Fruit fly (Drosophila melanogaster): ENCODE results near the gene HINT1.

HINT1 gene

DNA sequence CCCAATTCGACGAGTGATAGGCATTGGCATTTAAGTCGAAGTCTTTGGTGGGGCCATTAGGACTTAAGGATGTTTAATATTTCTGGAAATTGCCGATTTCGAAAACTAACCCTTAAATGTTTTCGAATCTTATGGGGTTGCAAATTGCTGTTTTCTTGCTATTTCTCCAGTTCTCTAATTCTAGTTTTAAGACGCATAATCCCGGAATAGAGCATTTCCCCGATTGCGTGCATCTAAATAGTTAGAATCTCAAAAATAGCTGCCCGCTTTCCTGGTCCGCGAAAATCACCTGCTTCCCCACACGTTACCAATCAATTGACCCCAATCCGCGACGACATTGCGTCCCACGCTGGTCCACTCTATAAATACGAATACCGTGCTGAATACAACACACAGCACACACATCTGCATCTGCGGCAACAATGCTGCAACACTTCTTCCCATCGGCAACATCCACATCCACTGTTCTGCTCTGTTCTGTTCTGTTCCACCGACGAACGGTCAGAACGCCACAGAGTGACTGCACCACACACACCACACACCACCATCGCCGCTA is 18.0 kb upstream of the HINT1 start, which contains the start of gene Bacc:
Gene Bacc (plus strand): TSS at position 542 of the 556 bp plus-strand sequence.
- TF ChIP-seq sv (GFP tag; optimal IDR thresholded peaks at IDR 0.05) (peak; percentile 81), Vsx2 (GFP tag; optimal IDR thresholded peaks at IDR 0.05; ENCODE audit: partially characterized antibody) (no peak), woc (GFP tag; optimal IDR thresholded peaks at IDR 0.05) (peak; percentile 92), fru (GFP tag; optimal IDR thresholded peaks at IDR 0.05) (peak; percentile 98), CrebA (GFP tag; optimal IDR thresholded peaks at IDR 0.05; ENCODE audit: borderline replicate concordance) (no peak), foxo (GFP tag; optimal IDR thresholded peaks at IDR 0.05) (peak; percentile 89 to 98), Hr78 (GFP tag; optimal IDR thresholded peaks at IDR 0.05) (no peak), Rel (GFP tag; optimal IDR thresholded peaks at IDR 0.05) (peak; percentile 85), Rel (tag; optimal IDR thresholded peaks at IDR 0.05) (peak; percentile 25), sage (GFP tag; optimal IDR thresholded peaks at IDR 0.05) (peak; percentile 85), Abd-B (GFP tag; optimal IDR thresholded peaks at IDR 0.05) (no peak), br (GFP tag; optimal IDR thresholded peaks at IDR 0.05) (peak; percentile 97), Hr83 (GFP tag; optimal IDR thresholded peaks at IDR 0.05; ENCODE audit: poor library complexity, severe bottlenecking) (peak; percentile 87), rgr (GFP tag; optimal IDR thresholded peaks at IDR 0.05) (peak; percentile 95), lola (GFP tag; optimal IDR thresholded peaks at IDR 0.05) (no peak), Mio (GFP tag; optimal IDR thresholded peaks at IDR 0.05) (peak; percentile 76), Hnf4 (GFP tag; optimal IDR thresholded peaks at IDR 0.05) (peak; percentile 81), brk (GFP tag; optimal IDR thresholded peaks at IDR 0.05) (peak; percentile 40), Jra (GFP tag; optimal IDR thresholded peaks at IDR 0.05) (peak; percentile 90), Myc (optimal IDR thresholded peaks at IDR 0.05) (no peak), Dfd (GFP tag; optimal IDR thresholded peaks at IDR 0.05) (peak; percentile 76), HLH106 (tag; optimal IDR thresholded peaks at IDR 0.05) (peak; percentile 96), Dif (GFP tag; optimal IDR thresholded peaks at IDR 0.05; ENCODE audit: partially characterized antibody) (peak; percentile 61), h (GFP tag; optimal IDR thresholded peaks at IDR 0.05) (peak; percentile 96), N (GFP tag; optimal IDR thresholded peaks at IDR 0.05) (peak; percentile 12), GATAd (GFP tag; optimal IDR thresholded peaks at IDR 0.05) (no peak), CG9705 (GFP tag; optimal IDR thresholded peaks at IDR 0.05) (peak; percentile 92), psq (GFP tag; optimal IDR thresholded peaks at IDR 0.05) (peak; percentile 93), usp (GFP tag; optimal IDR thresholded peaks at IDR 0.05) (no peak), tai (GFP tag; optimal IDR thresholded peaks at IDR 0.05) (no peak), Sp1 (GFP tag; optimal IDR thresholded peaks at IDR 0.05) (peak; percentile 98), OdsH (GFP tag; optimal IDR thresholded peaks at IDR 0.05) (peak; percentile 98), pan (optimal IDR thresholded peaks at IDR 0.05) (no peak), dl (GFP tag; optimal IDR thresholded peaks at IDR 0.05; ENCODE audit: insufficient read depth in 1 of 2, partially characterized antibody in 2 of 2) (peak; percentile 12 to 28), CG32264 (GFP tag; optimal IDR thresholded peaks at IDR 0.05) (peak; percentile 82), ey (GFP tag; optimal IDR thresholded peaks at IDR 0.05) (peak; percentile 97), dmrt93B (GFP tag; optimal IDR thresholded peaks at IDR 0.05) (peak; percentile 96), dsf (GFP tag; optimal IDR thresholded peaks at IDR 0.05; ENCODE audit: borderline replicate concordance) (peak; percentile 65), jim (GFP tag; optimal IDR thresholded peaks at IDR 0.05) (no peak)

DNA sequence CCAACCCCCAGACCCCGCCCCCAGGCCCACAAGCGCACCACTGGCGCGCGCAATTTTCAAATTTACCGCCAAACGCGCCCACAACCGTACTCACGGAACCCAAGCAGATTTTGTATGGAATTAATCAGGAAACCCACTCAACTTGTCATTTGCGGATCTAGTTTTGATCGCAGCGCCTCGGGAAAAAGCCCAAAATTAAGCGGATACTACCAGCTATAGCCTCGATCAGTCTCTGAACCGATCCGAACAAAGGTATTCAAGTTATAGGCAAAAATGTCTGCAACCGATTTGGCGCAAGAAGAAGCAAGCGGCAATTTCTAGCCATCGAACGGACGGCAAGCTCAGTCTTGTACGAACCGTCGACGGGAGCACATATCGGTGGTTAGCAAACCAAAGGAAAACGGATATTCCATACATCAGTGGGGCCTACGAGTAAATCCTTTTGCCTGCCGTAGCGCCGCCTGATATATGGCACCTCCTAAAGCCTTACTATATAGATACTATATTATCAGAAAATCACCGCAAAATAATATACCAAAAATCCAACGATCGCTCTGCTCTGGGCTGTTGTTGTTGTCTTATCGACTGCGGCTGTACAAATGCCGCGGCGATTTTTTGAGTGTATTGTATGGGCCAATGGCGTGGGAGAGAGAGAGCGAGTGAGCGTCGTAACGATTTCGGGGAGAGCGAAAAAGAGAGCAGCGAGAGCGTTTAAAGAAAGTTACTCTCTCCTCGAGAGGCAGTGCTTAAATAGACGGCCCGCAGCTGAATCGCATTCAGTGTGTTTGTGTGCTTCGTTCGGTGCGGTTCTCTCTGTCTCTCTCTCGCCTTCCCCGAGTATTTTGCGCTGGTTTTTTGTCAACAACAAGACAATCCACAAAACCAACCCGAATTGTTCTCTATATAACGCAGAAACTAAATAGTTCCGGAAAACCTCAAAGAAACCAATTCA is 17.2 kb upstream of the HINT1 start, which contains the start of gene Pgk:
Gene Pgk (minus strand): TSS at position 609 of the 952 bp plus-strand sequence.
- TF ChIP-seq lola (GFP tag; optimal IDR thresholded peaks at IDR 0.05) (no peak), HLH106 (tag; optimal IDR thresholded peaks at IDR 0.05) (peak; percentile 59), Hr83 (GFP tag; optimal IDR thresholded peaks at IDR 0.05; ENCODE audit: poor library complexity, severe bottlenecking) (peak; percentile 85), dl (GFP tag; optimal IDR thresholded peaks at IDR 0.05; ENCODE audit: insufficient read depth in 1 of 2, partially characterized antibody in 2 of 2) (peak; percentile 98 to 99), OdsH (GFP tag; optimal IDR thresholded peaks at IDR 0.05) (peak; percentile 20), Dfd (GFP tag; optimal IDR thresholded peaks at IDR 0.05) (no peak), Jra (GFP tag; optimal IDR thresholded peaks at IDR 0.05) (peak; percentile 43), woc (GFP tag; optimal IDR thresholded peaks at IDR 0.05) (no peak), CG32264 (GFP tag; optimal IDR thresholded peaks at IDR 0.05) (peak; percentile 64), br (GFP tag; optimal IDR thresholded peaks at IDR 0.05) (peak; percentile 61), N (GFP tag; optimal IDR thresholded peaks at IDR 0.05) (no peak), ey (GFP tag; optimal IDR thresholded peaks at IDR 0.05) (peak; percentile 35), dmrt93B (GFP tag; optimal IDR thresholded peaks at IDR 0.05) (no peak), rgr (GFP tag; optimal IDR thresholded peaks at IDR 0.05) (peak; percentile 62), sage (GFP tag; optimal IDR thresholded peaks at IDR 0.05) (peak; percentile 80), Hr78 (GFP tag; optimal IDR thresholded peaks at IDR 0.05) (no peak), dsf (GFP tag; optimal IDR thresholded peaks at IDR 0.05; ENCODE audit: borderline replicate concordance) (peak; percentile 47), CrebA (GFP tag; optimal IDR thresholded peaks at IDR 0.05; ENCODE audit: borderline replicate concordance) (no peak), Mio (GFP tag; optimal IDR thresholded peaks at IDR 0.05) (no peak), foxo (GFP tag; optimal IDR thresholded peaks at IDR 0.05) (peak; percentile 38 to 47), CG9705 (GFP tag; optimal IDR thresholded peaks at IDR 0.05) (no peak), GATAd (GFP tag; optimal IDR thresholded peaks at IDR 0.05) (no peak), usp (GFP tag; optimal IDR thresholded peaks at IDR 0.05) (no peak), tai (GFP tag; optimal IDR thresholded peaks at IDR 0.05) (no peak), jim (GFP tag; optimal IDR thresholded peaks at IDR 0.05) (peak; percentile 49), Abd-B (GFP tag; optimal IDR thresholded peaks at IDR 0.05) (no peak), Vsx2 (GFP tag; optimal IDR thresholded peaks at IDR 0.05; ENCODE audit: partially characterized antibody) (no peak), Hnf4 (GFP tag; optimal IDR thresholded peaks at IDR 0.05) (peak; percentile 78), psq (GFP tag; optimal IDR thresholded peaks at IDR 0.05) (peak; percentile 27), fru (GFP tag; optimal IDR thresholded peaks at IDR 0.05) (peak; percentile 66), brk (GFP tag; optimal IDR thresholded peaks at IDR 0.05) (peak; percentile 44), Rel (GFP tag; optimal IDR thresholded peaks at IDR 0.05) (peak; percentile 66), Rel (tag; optimal IDR thresholded peaks at IDR 0.05) (peak; percentile 63), Dif (GFP tag; optimal IDR thresholded peaks at IDR 0.05; ENCODE audit: partially characterized antibody) (peak; percentile 100), pan (optimal IDR thresholded peaks at IDR 0.05) (no peak), Myc (optimal IDR thresholded peaks at IDR 0.05) (no peak), Sp1 (GFP tag; optimal IDR thresholded peaks at IDR 0.05) (peak; percentile 87)

Measured in whole organism, wandering third instar larva.